Fruit fly (Drosophila melanogaster) whole organism, embryonic: Measurements from ENCODE around the gene Nrd1.
A peak's percentile ranks its signal among the peaks of the same experiment; 100 is the strongest.

Source experiments
- BEAF-32 ChIP-seq: fragments of 200-800 bp; sonication (Bioruptor generic); optimal IDR thresholded peaks from 3 replicates; lab custom pipeline; 2017; ENCODE audit warnings: missing biosample characterization, missing genetic modification characterization, mild to moderate bottlenecking, moderate library complexity, missing genetic modification reagents
- CG1024 ChIP-seq: fragments of 200-800 bp; sonication (Bioruptor generic); IDR thresholded peaks from 2 replicates; pipeline ENCODE4 v1.3.6; 2022; ENCODE audit warnings: missing biosample characterization, missing genetic modification characterization
- CG11398 ChIP-seq: fragments of 200-800 bp; sonication (Bioruptor generic); optimal IDR thresholded peaks from 2 replicates; lab custom pipeline; 2016; ENCODE audit warnings: missing biosample characterization, missing genetic modification characterization
- CG12299 ChIP-seq: fragments of 200-800 bp; sonication (Bioruptor generic); optimal IDR thresholded peaks from 2 replicates; lab custom pipeline; 2018; ENCODE audit warnings: missing biosample characterization, mild to moderate bottlenecking, missing genetic modification characterization
- CG12744 ChIP-seq: fragments of 200-800 bp; sonication (Bioruptor generic); optimal IDR thresholded peaks from 2 replicates; lab custom pipeline; 2016; ENCODE audit warnings: missing biosample characterization, missing genetic modification characterization
- CG15073 ChIP-seq: fragments of 200-800 bp; sonication (Bioruptor generic); optimal IDR thresholded peaks from 2 replicates; lab custom pipeline; 2016; ENCODE audit warnings: missing biosample characterization, missing genetic modification characterization
- CG17385 ChIP-seq: fragments of 200-800 bp; sonication (Bioruptor generic); optimal IDR thresholded peaks from 3 replicates; lab custom pipeline; 2018; ENCODE audit warnings: missing biosample characterization, mild to moderate bottlenecking, missing genetic modification characterization
- CG18476 ChIP-seq: fragments of 200-800 bp; sonication (Bioruptor generic); optimal IDR thresholded peaks from 2 replicates; lab custom pipeline; 2016; ENCODE audit warnings: missing biosample characterization, mild to moderate bottlenecking, missing genetic modification characterization
- CG18764 ChIP-seq: fragments of 200-800 bp; sonication (Bioruptor generic); optimal IDR thresholded peaks from 3 replicates; lab custom pipeline; 2016; ENCODE audit warnings: missing biosample characterization, missing genetic modification characterization
- CG2129 ChIP-seq: fragments of 200-800 bp; sonication (Bioruptor generic); IDR thresholded peaks from 2 replicates; pipeline ENCODE4 v1.3.6; 2022; ENCODE audit warnings: missing biosample characterization, missing genetic modification characterization; ENCODE audit not compliant: partially characterized antibody
- CG31388 ChIP-seq: fragments of 200-800 bp; sonication (Bioruptor generic); optimal IDR thresholded peaks from 2 replicates; lab custom pipeline; 2016; ENCODE audit warnings: missing biosample characterization, missing genetic modification characterization
- CG4360 ChIP-seq: fragments of 200-800 bp; sonication (Bioruptor generic); IDR thresholded peaks from 2 replicates; pipeline ENCODE4 v1.3.6; 2022; ENCODE audit warnings: missing biosample characterization, missing genetic modification characterization
- CG6654 ChIP-seq: fragments of 200-800 bp; sonication (Bioruptor generic); optimal IDR thresholded peaks from 2 replicates; lab custom pipeline; 2017; ENCODE audit warnings: missing biosample characterization, mild to moderate bottlenecking, missing genetic modification characterization
- CG8089 ChIP-seq: fragments of 200-800 bp; sonication (Bioruptor generic); optimal IDR thresholded peaks from 3 replicates; lab custom pipeline; 2016; ENCODE audit warnings: missing biosample characterization, missing genetic modification characterization
- CG9876 ChIP-seq: fragments of 200-800 bp; sonication (Bioruptor generic); optimal IDR thresholded peaks from 2 replicates; lab custom pipeline; 2016; ENCODE audit warnings: missing biosample characterization, missing genetic modification characterization
- Chrac-16 ChIP-seq: fragments of 200-800 bp; sonication (Bioruptor generic); optimal IDR thresholded peaks from 3 replicates; lab custom pipeline; 2016; ENCODE audit warnings: missing biosample characterization, missing genetic modification characterization
- D ChIP-seq, 2 experiments: fragments of 200-800 bp in 1 of 2; fragments of >200 bp in 1 of 2; sonication (Bioruptor generic) in 1 of 2; optimal IDR thresholded peaks; 2 replicates in 1 of 2; 3 replicates in 1 of 2; lab custom pipeline; 2017; ENCODE audit warnings: mild to moderate bottlenecking in 1 of 2, missing biosample characterization in 1 of 2, missing genetic modification characterization in 1 of 2, missing genetic modification reagents in 1 of 2
- Doc3 ChIP-seq: fragments of 200-800 bp; sonication (Bioruptor generic); IDR thresholded peaks from 3 replicates; pipeline ENCODE4 v1.3.6; 2022; ENCODE audit warnings: missing biosample characterization, missing genetic modification characterization; ENCODE audit not compliant: partially characterized antibody
- Gsc ChIP-seq: fragments of 200-800 bp; sonication (Bioruptor generic); IDR thresholded peaks from 2 replicates; pipeline ENCODE4 v1.3.6; 2022; ENCODE audit warnings: missing biosample characterization, missing genetic modification characterization
- H2.0 ChIP-seq: fragments of 200-800 bp; sonication (Bioruptor generic); IDR thresholded peaks from 2 replicates; pipeline ENCODE4 v1.3.6; 2022; ENCODE audit warnings: missing biosample characterization, missing genetic modification characterization
- Hey ChIP-seq: fragments of 200-800 bp; sonication (Bioruptor generic); optimal IDR thresholded peaks from 3 replicates; lab custom pipeline; 2018; ENCODE audit warnings: missing biosample characterization, mild to moderate bottlenecking, missing genetic modification characterization
- MESR4 ChIP-seq: fragments of 200-800 bp; sonication (Bioruptor generic); optimal IDR thresholded peaks from 2 replicates; lab custom pipeline; 2018; ENCODE audit warnings: missing biosample characterization, mild to moderate bottlenecking, missing genetic modification characterization, moderate library complexity
- Neu2 ChIP-seq: fragments of 200-800 bp; sonication (Bioruptor generic); optimal IDR thresholded peaks from 3 replicates; lab custom pipeline; 2016; ENCODE audit warnings: missing biosample characterization, missing genetic modification characterization, borderline replicate concordance
- Nf-YB ChIP-seq: fragments of 200-800 bp; sonication (Bioruptor generic); optimal IDR thresholded peaks from 3 replicates; lab custom pipeline; 2019; ENCODE audit warnings: missing biosample characterization, mild to moderate bottlenecking, missing genetic modification characterization, moderate library complexity
- Pdp1 ChIP-seq, 2 experiments: fragments of 200-800 bp; sonication (Bioruptor generic); optimal IDR thresholded peaks; 3 replicates each; lab custom pipeline; 2016; ENCODE audit warnings: missing biosample characterization in 2 of 2, missing genetic modification characterization in 2 of 2, mild to moderate bottlenecking in 1 of 2, moderate library complexity in 1 of 2
- ac ChIP-seq: fragments of 200-800 bp; sonication (Bioruptor generic); optimal IDR thresholded peaks from 3 replicates; lab custom pipeline; 2017; ENCODE audit warnings: missing biosample characterization, mild to moderate bottlenecking, missing genetic modification characterization
- bbx ChIP-seq: fragments of 200-800 bp; sonication (Bioruptor generic); IDR thresholded peaks from 2 replicates; pipeline ENCODE4 v1.3.6; 2022; ENCODE audit warnings: missing biosample characterization, missing genetic modification characterization; ENCODE audit not compliant: partially characterized antibody
- dati ChIP-seq: fragments of 200-800 bp; sonication (Bioruptor generic); IDR thresholded peaks from 2 replicates; pipeline ENCODE4 v1.3.6; 2022; ENCODE audit warnings: missing biosample characterization, missing genetic modification characterization
- en ChIP-seq: fragments of 200-800 bp; sonication (Bioruptor generic); optimal IDR thresholded peaks from 2 replicates; lab custom pipeline; 2016; ENCODE audit warnings: missing biosample characterization, missing genetic modification characterization
- gem ChIP-seq: fragments of 200-800 bp; sonication (Bioruptor generic); optimal IDR thresholded peaks from 2 replicates; lab custom pipeline; 2019; ENCODE audit warnings: missing biosample characterization, mild to moderate bottlenecking, missing genetic modification characterization, moderate library complexity
- gfzf ChIP-seq: fragments of 200-800 bp; sonication (Bioruptor generic); optimal IDR thresholded peaks from 2 replicates; lab custom pipeline; 2016; ENCODE audit warnings: missing biosample characterization, mild to moderate bottlenecking, missing genetic modification characterization, moderate library complexity
- hth ChIP-seq: fragments of >200 bp; optimal IDR thresholded peaks from 2 replicates; lab custom pipeline; 2017; ENCODE audit warnings: inconsistent platforms
- ken ChIP-seq: fragments of 200-800 bp; sonication (Bioruptor generic); IDR thresholded peaks from 3 replicates; pipeline ENCODE4 v1.3.6; 2022; ENCODE audit warnings: missing biosample characterization, missing genetic modification characterization
- knrl ChIP-seq: fragments of 200-800 bp; sonication (Bioruptor generic); IDR thresholded peaks from 3 replicates; pipeline ENCODE4 v1.3.6; 2022; ENCODE audit warnings: missing biosample characterization, missing genetic modification characterization; ENCODE audit not compliant: partially characterized antibody
- lola ChIP-seq, 3 experiments: fragments of >200 bp in 2 of 3; fragments of 200-800 bp in 1 of 3; sonication (Bioruptor generic) in 1 of 3; optimal IDR thresholded peaks; 2 replicates each; lab custom pipeline; 2017 to 2019; ENCODE audit warnings: missing biosample characterization in 3 of 3, missing genetic modification characterization in 3 of 3, mild to moderate bottlenecking in 1 of 3, moderate library complexity in 1 of 3
- lov ChIP-seq, 2 experiments: fragments of 200-800 bp in 1 of 2; fragments of >200 bp in 1 of 2; sonication (Bioruptor generic) in 1 of 2; IDR thresholded peaks in 1 of 2; optimal IDR thresholded peaks in 1 of 2; 2 replicates in 1 of 2; 3 replicates in 1 of 2; pipeline versions ENCODE4 v1.3.6 to Lab custom; 2017 to 2022; ENCODE audit warnings: missing biosample characterization in 1 of 2, missing genetic modification characterization in 1 of 2
- maf-S ChIP-seq: fragments of 200-800 bp; sonication (Bioruptor generic); optimal IDR thresholded peaks from 2 replicates; lab custom pipeline; 2016; ENCODE audit warnings: missing biosample characterization, missing genetic modification characterization
- nerfin-1 ChIP-seq: fragments of 200-800 bp; sonication (Bioruptor generic); optimal IDR thresholded peaks from 3 replicates; lab custom pipeline; 2019; ENCODE audit warnings: missing biosample characterization, mild to moderate bottlenecking, missing genetic modification characterization, moderate library complexity
- nerfin-2 ChIP-seq: fragments of 200-800 bp; sonication (Bioruptor generic); IDR thresholded peaks from 2 replicates; pipeline ENCODE4 v1.3.6; 2022; ENCODE audit warnings: missing biosample characterization, missing genetic modification characterization; ENCODE audit not compliant: partially characterized antibody
- nom ChIP-seq: fragments of 200-800 bp; sonication (Bioruptor generic); optimal IDR thresholded peaks from 2 replicates; lab custom pipeline; 2017; ENCODE audit warnings: missing biosample characterization, missing genetic modification characterization, mild to moderate bottlenecking, moderate library complexity, missing genetic modification reagents
- pita ChIP-seq: fragments of 200-800 bp; sonication (Bioruptor generic); optimal IDR thresholded peaks from 2 replicates; lab custom pipeline; 2017; ENCODE audit warnings: missing biosample characterization, mild to moderate bottlenecking, missing genetic modification characterization
- ranshi ChIP-seq: fragments of 200-800 bp; sonication (Bioruptor generic); IDR thresholded peaks from 2 replicates; pipeline ENCODE4 v1.3.6; 2022; ENCODE audit warnings: missing biosample characterization, missing genetic modification characterization
- shn ChIP-seq: fragments of 200-800 bp; sonication (Bioruptor generic); optimal IDR thresholded peaks from 3 replicates; lab custom pipeline; 2016; ENCODE audit warnings: missing biosample characterization, missing genetic modification characterization
- sima ChIP-seq: fragments of 200-800 bp; sonication (Bioruptor generic); optimal IDR thresholded peaks from 2 replicates; lab custom pipeline; 2016; ENCODE audit warnings: missing biosample characterization, missing genetic modification characterization
- sisA ChIP-seq: fragments of 200-800 bp; sonication (Bioruptor generic); IDR thresholded peaks from 2 replicates; pipeline ENCODE4 v1.3.6; 2022; ENCODE audit warnings: missing biosample characterization, missing genetic modification characterization
- slp2 ChIP-seq: fragments of 200-800 bp; sonication (Bioruptor generic); optimal IDR thresholded peaks from 2 replicates; lab custom pipeline; 2016; ENCODE audit warnings: missing biosample characterization, missing genetic modification characterization

Gene Nrd1

DNA sequence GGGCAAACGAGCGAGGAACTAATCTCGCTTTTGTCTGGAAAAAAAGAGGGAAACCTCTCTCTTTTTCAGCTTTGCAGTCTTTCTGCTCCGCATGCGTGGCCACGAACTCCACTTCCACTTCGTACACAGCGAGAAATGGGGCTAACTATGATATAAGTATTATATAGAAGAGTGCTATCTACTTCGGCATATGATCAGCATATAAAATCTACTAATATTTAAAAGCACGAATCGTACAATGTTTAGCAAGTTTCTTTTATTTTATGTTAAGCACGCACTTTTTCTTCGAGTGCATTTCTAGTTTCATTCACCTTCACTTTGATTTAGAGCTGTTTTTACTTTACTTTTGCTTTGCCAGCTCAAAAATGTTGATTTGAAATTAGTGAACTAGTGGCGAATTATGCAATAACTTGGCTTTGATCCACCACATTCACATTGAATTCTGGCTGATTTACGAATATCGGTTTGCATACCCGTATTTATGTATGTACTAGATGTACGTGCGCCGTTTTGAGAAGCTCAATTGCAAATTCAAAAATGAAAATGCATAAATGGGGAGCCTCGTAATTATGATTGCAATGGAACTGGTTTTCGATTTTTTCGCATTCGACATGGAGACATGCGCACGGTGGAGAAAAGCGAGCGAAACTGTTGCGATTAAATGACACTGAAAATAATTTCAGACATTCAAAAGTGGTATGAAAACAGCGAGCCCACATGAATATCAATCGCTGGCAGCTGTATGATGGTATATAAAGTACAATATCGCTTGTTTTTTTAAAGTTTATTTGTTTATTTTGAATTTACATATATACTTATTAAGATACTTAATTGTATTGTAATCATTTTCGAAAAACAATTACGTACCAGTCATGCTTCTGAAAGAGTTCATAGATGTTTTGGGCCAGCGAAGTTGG is 10.9 kb downstream of the Nrd1 start (continued):
- TF ChIP-seq CG11398 (GFP tag; lab: Kevin White, UChicago) (no peak), maf-S (GFP tag; lab: Kevin White, UChicago) (peak; percentile 5), Nf-YB (peak; percentile 34), CG18476 (GFP tag; lab: Kevin White, UChicago) (peak; percentile 9), CG6654 (GFP tag; lab: Kevin White, UChicago) (peak; percentile 12), BEAF-32 (GFP tag; lab: Kevin White, UChicago) (no peak), sisA (GFP tag; lab: Robert Waterston, UW) (peak; percentile 71), CG18764 (GFP tag; lab: Kevin White, UChicago) (peak; percentile 15), nom (GFP tag; lab: Kevin White, UChicago) (peak; percentile 86), ken (GFP tag; lab: Robert Waterston, UW) (peak; percentile 68; the same call in 1 of the 3 replicates), CG31388 (GFP tag; lab: Kevin White, UChicago) (peak; percentile 27), CG2129 (GFP tag; lab: Robert Waterston, UW) (no peak), Hey (tag; lab: Kevin White, UChicago) (no peak), sima (GFP tag; lab: Kevin White, UChicago) (peak; percentile 9), Pdp1 (GFP tag; optimal IDR thresholded peaks at IDR 0.05; lab: Kevin White, UChicago) (peak; percentile 81 to 82), H2.0 (GFP tag; lab: Robert Waterston, UW) (peak; percentile 69), Doc3 (GFP tag; lab: Robert Waterston, UW) (no peak), Chrac-16 (GFP tag; lab: Kevin White, UChicago) (peak; percentile 54), dati (GFP tag; lab: Robert Waterston, UW) (no peak), MESR4 (no peak), bbx (no peak), CG9876 (no peak), CG8089 (GFP tag; lab: Kevin White, UChicago) (peak; percentile 26), Gsc (GFP tag; lab: Robert Waterston, UW) (no peak; the same call in 1 of the 2 replicates), slp2 (peak; percentile 77), CG15073 (GFP tag; lab: Kevin White, UChicago) (no peak), D (optimal IDR thresholded peaks at IDR 0.05; lab: Kevin White, UChicago) (no peak), D (GFP tag; optimal IDR thresholded peaks at IDR 0.05; lab: Kevin White, UChicago) (peak; percentile 73), lola (GFP tag; optimal IDR thresholded peaks at IDR 0.05; lab: Kevin White, UChicago) (peak in 1 of 3 experiments; percentile 67), lov (optimal IDR thresholded peaks at IDR 0.05; lab: Kevin White, UChicago) (no peak), lov (GFP tag; IDR thresholded peaks at IDR 0.05; lab: Robert Waterston, UW) (peak; percentile 62; the same call in 1 of the 3 replicates), CG12744 (no peak), gem (tag; lab: Kevin White, UChicago) (peak; percentile 85), CG12299 (no peak), CG1024 (GFP tag; lab: Robert Waterston, UW) (0 out of 2 replicates have a peak, but pooled peaks have one; percentile 40), knrl (GFP tag; lab: Robert Waterston, UW) (no peak), pita (GFP tag; lab: Kevin White, UChicago) (no peak), hth (lab: Kevin White, UChicago) (no peak), gfzf (GFP tag; lab: Kevin White, UChicago) (no peak), CG4360 (GFP tag; lab: Robert Waterston, UW) (peak; percentile 45), en (peak; percentile 52), ac (peak; percentile 12), nerfin-2 (GFP tag; lab: Robert Waterston, UW) (no peak), CG17385 (GFP tag; lab: Kevin White, UChicago) (peak; percentile 70), Neu2 (GFP tag; lab: Kevin White, UChicago) (no peak), ranshi (peak; percentile 75), nerfin-1 (tag; lab: Kevin White, UChicago) (peak; percentile 62), shn (GFP tag; lab: Kevin White, UChicago) (peak; percentile 6)
